Fruit fly (Drosophila melanogaster): ENCODE measurements around the gene CG3281.
A peak's percentile ranks its signal among the peaks of the same experiment; 100 is the strongest.

Gene CG3281

DNA sequence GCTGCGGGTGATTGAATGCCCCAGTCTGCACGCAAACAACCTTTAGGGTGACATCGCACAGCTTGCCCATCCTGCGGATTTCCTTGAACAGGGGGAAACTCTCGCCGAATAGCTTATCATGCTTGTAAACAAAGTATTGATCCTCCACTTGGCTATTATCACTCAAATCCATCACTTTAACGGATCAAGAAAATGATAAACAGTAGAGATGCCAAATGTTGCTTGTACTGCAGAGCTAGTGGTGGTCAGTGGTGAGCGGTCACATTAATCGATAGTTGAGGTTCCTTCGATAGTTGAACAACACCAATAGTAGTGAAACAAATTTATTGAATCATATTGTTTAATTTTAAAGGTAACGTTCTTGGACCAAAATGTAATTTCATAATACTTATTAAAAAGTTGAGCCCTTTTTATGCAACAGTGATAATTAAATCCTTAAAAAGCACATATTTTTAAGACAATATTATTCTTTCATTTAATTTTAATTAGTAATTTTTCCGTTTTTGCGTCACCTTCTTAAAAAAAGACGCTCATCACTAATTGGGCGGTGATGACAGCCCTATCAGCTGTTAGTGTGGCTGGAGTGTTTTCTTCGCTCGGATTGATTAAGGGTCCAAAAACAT is 47.7 kb upstream of the CG3281 start, which contains the start of the genes KLHL18 and GCC185 (continued):
- TF ChIP-seq CG2129 (GFP tag; IDR thresholded peaks at IDR 0.05; ENCODE audit: partially characterized antibody), result peak; percentile 56
- TF ChIP-seq CG10147 (GFP tag; optimal IDR thresholded peaks at IDR 0.05), result peak; percentile 77
- peak; percentile 52 for TF ChIP-seq CG12744 (GFP tag; optimal IDR thresholded peaks at IDR 0.05)
- no peak for TF ChIP-seq Trl (optimal IDR thresholded peaks at IDR 0.05)
- peak; percentile 39 for TF ChIP-seq Trl (GFP tag; optimal IDR thresholded peaks at IDR 0.05)
- TF ChIP-seq CG7963 (GFP tag; IDR thresholded peaks at IDR 0.05; ENCODE audit: partially characterized antibody), result no peak
- peak; percentile 80 for TF ChIP-seq CG16815 (GFP tag; optimal IDR thresholded peaks at IDR 0.05)
- peak; percentile 74 for TF ChIP-seq CG18476 (GFP tag; optimal IDR thresholded peaks at IDR 0.05)
- 0 out of 2 replicates have a peak, but pooled peaks have one; percentile 37 for TF ChIP-seq NFAT (GFP tag; IDR thresholded peaks at IDR 0.05)
- TF ChIP-seq vnd (GFP tag; IDR thresholded peaks at IDR 0.05; ENCODE audit: partially characterized antibody), result peak; percentile 83
- TF ChIP-seq pros (GFP tag; optimal IDR thresholded peaks at IDR 0.05), result no peak
- no peak for TF ChIP-seq sim (GFP tag; IDR thresholded peaks at IDR 0.05)
- TF ChIP-seq CG7556 (GFP tag; optimal IDR thresholded peaks at IDR 0.05), result no peak
- peak; percentile 52 for TF ChIP-seq scrt (GFP tag; optimal IDR thresholded peaks at IDR 0.05)
- TF ChIP-seq CG17568 (GFP tag; optimal IDR thresholded peaks at IDR 0.05), result no peak
- peak; percentile 60 for TF ChIP-seq pnt (GFP tag; optimal IDR thresholded peaks at IDR 0.05)
- TF ChIP-seq E2f1 (GFP tag; IDR thresholded peaks at IDR 0.05), result peak; percentile 43; the same call in 1 of the 2 replicates
- 0 out of 4 replicates have a peak, but pooled peaks have one; percentile 44 for TF ChIP-seq chinmo (GFP tag; IDR thresholded peaks at IDR 0.05; ENCODE audit: partially characterized antibody)
- peak; percentile 74 for TF ChIP-seq CG3995 (GFP tag; optimal IDR thresholded peaks at IDR 0.05)
- TF ChIP-seq CG2202 (tag; optimal IDR thresholded peaks at IDR 0.05), result no peak
- TF ChIP-seq HHEX (GFP tag; optimal IDR thresholded peaks at IDR 0.05), result peak; percentile 55
- no peak for TF ChIP-seq CG17186 (GFP tag; optimal IDR thresholded peaks at IDR 0.05)
- TF ChIP-seq chm (GFP tag; IDR thresholded peaks at IDR 0.05), result no peak
- no peak for TF ChIP-seq da (GFP tag; optimal IDR thresholded peaks at IDR 0.05)
- no peak for TF ChIP-seq Vsx1 (GFP tag; optimal IDR thresholded peaks at IDR 0.05)
- peak; percentile 76; the same call in 1 of the 2 replicates for TF ChIP-seq klu (GFP tag; IDR thresholded peaks at IDR 0.05)
- TF ChIP-seq CG14441 (GFP tag; IDR thresholded peaks at IDR 0.05), result peak; percentile 69
- TF ChIP-seq yki (optimal IDR thresholded peaks at IDR 0.05), result no peak
- peak; percentile 90 for TF ChIP-seq CG3847 (GFP tag; IDR thresholded peaks at IDR 0.05)
- peak; percentile 88 for TF ChIP-seq CG9817 (tag; optimal IDR thresholded peaks at IDR 0.05)
- TF ChIP-seq Drgx (GFP tag; IDR thresholded peaks at IDR 0.05), result peak; percentile 30; the same call in 1 of the 2 replicates
- peak; percentile 26 to 97 for TF ChIP-seq tll (GFP tag; optimal IDR thresholded peaks at IDR 0.05)
- TF ChIP-seq CG42726 (GFP tag; IDR thresholded peaks at IDR 0.05; ENCODE audit: partially characterized antibody), result 0 out of 2 replicates have a peak, but pooled peaks have one; percentile 37
- 0 out of 3 replicates have a peak, but pooled peaks have one; percentile 14 for TF ChIP-seq ase (GFP tag; IDR thresholded peaks at IDR 0.05)
- TF ChIP-seq slbo (GFP tag; IDR thresholded peaks at IDR 0.05), result peak; percentile 89
- TF ChIP-seq bsh (GFP tag; optimal IDR thresholded peaks at IDR 0.05), result peak in 1 of 2 experiments; percentile 61
- TF ChIP-seq CG5180 (GFP tag; optimal IDR thresholded peaks at IDR 0.05), result no peak
- 0 out of 2 replicates have a peak, but pooled peaks have one; percentile 42 for TF ChIP-seq GATAe (GFP tag; conservative IDR thresholded peaks at IDR 0.05)
- TF ChIP-seq CG43689 (GFP tag; IDR thresholded peaks at IDR 0.05), result no peak
- peak; percentile 83 for TF ChIP-seq bcd (GFP tag; optimal IDR thresholded peaks at IDR 0.05)
- no peak for TF ChIP-seq CG13894 (tag; optimal IDR thresholded peaks at IDR 0.05)
- TF ChIP-seq exex (tag; optimal IDR thresholded peaks at IDR 0.05), result no peak
- TF ChIP-seq Mes4 (GFP tag; optimal IDR thresholded peaks at IDR 0.05), result no peak
- TF ChIP-seq esg (GFP tag; conservative IDR thresholded peaks at IDR 0.05), result peak; percentile 70
- TF ChIP-seq Dek (tag; optimal IDR thresholded peaks at IDR 0.05), result peak; percentile 73
- TF ChIP-seq CG10979 (tag; optimal IDR thresholded peaks at IDR 0.05), result peak; percentile 66
- peak; percentile 78 for TF ChIP-seq zen (tag; optimal IDR thresholded peaks at IDR 0.05)
- TF ChIP-seq Myb (GFP tag; optimal IDR thresholded peaks at IDR 0.05), result peak; percentile 6
- TF ChIP-seq tap (tag; optimal IDR thresholded peaks at IDR 0.05), result no peak
